Worm (Caenorhabditis elegans): ENCODE results near the gene cht-5.

DNA sequence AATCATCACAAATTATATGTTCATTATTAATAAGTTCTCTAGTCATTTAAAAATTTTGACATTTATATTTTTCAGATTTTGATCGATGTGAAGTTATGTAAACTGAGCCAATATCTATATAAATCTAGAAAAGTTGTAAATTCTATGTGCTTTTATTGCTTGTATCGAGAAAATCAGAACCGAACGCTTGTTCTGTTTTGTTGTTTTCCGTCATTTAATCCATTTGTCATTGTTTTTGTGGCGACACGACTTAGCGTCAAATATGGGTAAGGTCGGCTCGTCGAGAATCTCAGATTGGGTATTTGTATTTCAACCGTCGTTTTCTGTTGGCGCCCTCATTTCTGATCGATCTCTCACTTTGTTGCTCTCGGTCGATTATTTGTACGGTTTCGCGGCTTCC lies at the start of gene cht-5:
- TF ChIP-seq nhr-12 (tag; optimal IDR thresholded peaks at IDR 0.05) (no peak), nhr-67 (tag; optimal IDR thresholded peaks at IDR 0.05) (no peak)
